Fruit fly (Drosophila melanogaster): Measurements from ENCODE around the gene CG11384.

dm6 chrX:1199246-1199645 lies 23.4 kb upstream of the CG11384 start, which contains the start of gene CG14625:
- TF ChIP-seq Vsx2 (GFP tag; optimal IDR thresholded peaks at IDR 0.05; ENCODE audit: partially characterized antibody) (no peak), Abd-B (GFP tag; optimal IDR thresholded peaks at IDR 0.05) (no peak), Dfd (GFP tag; optimal IDR thresholded peaks at IDR 0.05) (no peak), sage (GFP tag; optimal IDR thresholded peaks at IDR 0.05) (no peak), usp (GFP tag; optimal IDR thresholded peaks at IDR 0.05) (no peak), pan (optimal IDR thresholded peaks at IDR 0.05) (no peak), tai (GFP tag; optimal IDR thresholded peaks at IDR 0.05) (no peak), br (GFP tag; optimal IDR thresholded peaks at IDR 0.05) (no peak), HLH106 (tag; optimal IDR thresholded peaks at IDR 0.05) (no peak), CG32264 (GFP tag; optimal IDR thresholded peaks at IDR 0.05) (no peak), woc (GFP tag; optimal IDR thresholded peaks at IDR 0.05) (no peak), rgr (GFP tag; optimal IDR thresholded peaks at IDR 0.05) (no peak), Mio (GFP tag; optimal IDR thresholded peaks at IDR 0.05) (no peak)

Data from whole organism, wandering third instar larva.